Fruit fly (Drosophila melanogaster): ENCODE results near the gene NdufA3.

NdufA3 gene

DNA sequence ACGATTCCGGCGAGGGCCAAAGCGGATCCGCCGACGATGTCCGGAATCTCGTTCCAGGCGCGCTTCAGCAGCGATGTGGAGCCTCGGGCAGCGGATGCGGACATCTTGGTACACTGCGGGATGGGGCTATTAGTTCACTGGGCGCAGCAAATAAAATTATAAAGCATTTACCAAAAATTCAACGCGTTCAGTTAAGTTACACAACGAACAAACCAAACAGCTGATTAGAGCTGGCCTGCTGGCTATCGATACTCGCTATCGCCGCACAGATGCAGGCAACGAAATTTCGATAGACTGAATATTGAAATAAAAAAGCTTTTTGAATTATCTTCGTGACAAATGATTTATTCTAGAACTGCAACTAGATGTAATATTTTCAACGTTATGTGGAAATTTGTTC, at the start of gene NdufA3:
Gene NdufA3 (minus strand): TSS at position 317 of the 400 bp plus-strand sequence.
- TF ChIP-seq vri (GFP tag; optimal IDR thresholded peaks at IDR 0.05) (peak; percentile 41), fkh (GFP tag; optimal IDR thresholded peaks at IDR 0.05) (no peak)

DNA sequence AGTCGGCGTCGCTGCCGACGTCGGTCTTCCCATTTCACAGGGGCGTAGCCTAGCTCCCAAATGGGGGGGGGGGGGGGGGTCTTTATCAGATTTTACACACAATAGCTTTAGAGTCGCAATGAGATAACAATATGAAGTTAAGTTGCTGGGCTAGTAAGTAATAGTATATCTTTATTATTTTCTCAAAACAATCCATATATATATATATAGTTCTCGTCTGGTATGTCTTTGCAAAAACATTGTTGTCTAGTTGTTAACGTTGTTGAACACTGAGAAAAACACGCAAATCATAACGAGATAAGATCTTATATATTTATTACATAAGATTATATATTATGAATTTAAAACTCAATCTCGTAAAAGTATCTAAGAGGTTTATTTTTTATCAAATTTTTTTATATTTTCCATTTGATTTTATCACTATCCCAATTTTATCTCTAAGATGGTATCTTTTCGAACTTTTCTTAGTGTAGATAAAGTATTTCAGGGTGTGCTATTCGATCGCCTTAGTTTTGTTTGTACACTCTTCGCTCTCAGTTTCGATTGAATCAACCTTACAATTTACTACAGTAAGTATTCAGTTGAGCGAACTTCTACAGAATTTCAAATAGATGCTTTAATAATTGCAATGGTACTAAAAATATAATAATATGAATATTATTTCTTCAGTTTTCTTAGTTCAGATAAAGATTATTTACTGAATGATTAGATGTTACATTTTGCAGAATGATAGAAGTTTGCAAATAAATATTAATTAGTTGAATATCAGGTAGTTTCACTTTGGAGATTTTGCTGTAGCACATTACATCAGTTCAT, 42.2 kb upstream of the NdufA3 start:
- TF ChIP-seq CG6854 (GFP tag; optimal IDR thresholded peaks at IDR 0.05) (no peak), Blimp-1 (GFP tag; optimal IDR thresholded peaks at IDR 0.05) (no peak), CG10669 (GFP tag; optimal IDR thresholded peaks at IDR 0.05) (peak; percentile 44), CG6163 (GFP tag; IDR thresholded peaks at IDR 0.05) (peak; percentile 76), CG1621 (tag; optimal IDR thresholded peaks at IDR 0.05) (peak; percentile 54), CG11762 (GFP tag; optimal IDR thresholded peaks at IDR 0.05; ENCODE audit: insufficient read depth) (peak; percentile 24), CG15336 (GFP tag; IDR thresholded peaks at IDR 0.05) (peak; percentile 66), Ets96B (tag; optimal IDR thresholded peaks at IDR 0.05) (peak; percentile 63), CG9139 (GFP tag; optimal IDR thresholded peaks at IDR 0.05) (no peak), CG3032 (tag; optimal IDR thresholded peaks at IDR 0.05) (peak; percentile 48), CG32006 (GFP tag; optimal IDR thresholded peaks at IDR 0.05) (peak; percentile 67), Gug (GFP tag; IDR thresholded peaks at IDR 0.05) (peak; percentile 47; the same call in 1 of the 2 replicates), CG8632 (GFP tag; optimal IDR thresholded peaks at IDR 0.05) (no peak), CG6808 (GFP tag; optimal IDR thresholded peaks at IDR 0.05) (peak; percentile 18), fkh (GFP tag; optimal IDR thresholded peaks at IDR 0.05) (peak; percentile 39), topi (GFP tag; optimal IDR thresholded peaks at IDR 0.05) (no peak), CG7368 (GFP tag; optimal IDR thresholded peaks at IDR 0.05) (no peak), CG8119 (GFP tag; IDR thresholded peaks at IDR 0.05) (peak; percentile 64; the same call in 2 of the 3 replicates), Hr39 (GFP tag; optimal IDR thresholded peaks at IDR 0.05) (no peak), svp (GFP tag) (peak; percentile 48), Ets21C (GFP tag; optimal IDR thresholded peaks at IDR 0.05) (no peak), pdm3 (GFP tag; optimal IDR thresholded peaks at IDR 0.05) (peak; percentile 38), CG8319 (GFP tag; optimal IDR thresholded peaks at IDR 0.05) (no peak), cyc (GFP tag; optimal IDR thresholded peaks at IDR 0.05) (no peak), esn (GFP tag; optimal IDR thresholded peaks at IDR 0.05) (no peak), acj6 (GFP tag; optimal IDR thresholded peaks at IDR 0.05) (peak; percentile 16), CG3919 (GFP tag; optimal IDR thresholded peaks at IDR 0.05) (peak; percentile 42), CG10631 (GFP tag; optimal IDR thresholded peaks at IDR 0.05) (peak; percentile 25), dac (GFP tag; optimal IDR thresholded peaks at IDR 0.05) (peak; percentile 57), achi (GFP tag; optimal IDR thresholded peaks at IDR 0.05) (peak; percentile 47), Hr38 (GFP tag; optimal IDR thresholded peaks at IDR 0.05) (no peak), Lpt (GFP tag; optimal IDR thresholded peaks at IDR 0.05) (no peak), Hr4 (GFP tag; optimal IDR thresholded peaks at IDR 0.05) (peak; percentile 16), Eip93F (GFP tag; optimal IDR thresholded peaks at IDR 0.05) (no peak), Eip75B (GFP tag; optimal IDR thresholded peaks at IDR 0.05) (no peak), CG31627 (GFP tag; optimal IDR thresholded peaks at IDR 0.05) (no peak), Met (GFP tag; optimal IDR thresholded peaks at IDR 0.05) (no peak), dsx (GFP tag; optimal IDR thresholded peaks at IDR 0.05; ENCODE audit: poor library complexity, severe bottlenecking) (peak; percentile 54), vri (GFP tag; optimal IDR thresholded peaks at IDR 0.05) (peak; percentile 1), fd85E (GFP tag; optimal IDR thresholded peaks at IDR 0.05) (no peak), spab (GFP tag; optimal IDR thresholded peaks at IDR 0.05) (peak; percentile 20), Sox15 (GFP tag; optimal IDR thresholded peaks at IDR 0.05) (no peak), OdsH (GFP tag; optimal IDR thresholded peaks at IDR 0.05) (peak; percentile 2), fd59A (GFP tag; optimal IDR thresholded peaks at IDR 0.05) (peak; percentile 26), CG11294 (GFP tag; IDR thresholded peaks at IDR 0.05) (peak; percentile 82), eg (GFP tag; IDR thresholded peaks at IDR 0.05) (peak; percentile 83), CG6792 (GFP tag; optimal IDR thresholded peaks at IDR 0.05) (peak; percentile 13), CG16779 (tag; optimal IDR thresholded peaks at IDR 0.05) (peak; percentile 27)
